Fruit fly (Drosophila melanogaster): Measurements from ENCODE around the gene CG3437.

CG3437 gene

DNA sequence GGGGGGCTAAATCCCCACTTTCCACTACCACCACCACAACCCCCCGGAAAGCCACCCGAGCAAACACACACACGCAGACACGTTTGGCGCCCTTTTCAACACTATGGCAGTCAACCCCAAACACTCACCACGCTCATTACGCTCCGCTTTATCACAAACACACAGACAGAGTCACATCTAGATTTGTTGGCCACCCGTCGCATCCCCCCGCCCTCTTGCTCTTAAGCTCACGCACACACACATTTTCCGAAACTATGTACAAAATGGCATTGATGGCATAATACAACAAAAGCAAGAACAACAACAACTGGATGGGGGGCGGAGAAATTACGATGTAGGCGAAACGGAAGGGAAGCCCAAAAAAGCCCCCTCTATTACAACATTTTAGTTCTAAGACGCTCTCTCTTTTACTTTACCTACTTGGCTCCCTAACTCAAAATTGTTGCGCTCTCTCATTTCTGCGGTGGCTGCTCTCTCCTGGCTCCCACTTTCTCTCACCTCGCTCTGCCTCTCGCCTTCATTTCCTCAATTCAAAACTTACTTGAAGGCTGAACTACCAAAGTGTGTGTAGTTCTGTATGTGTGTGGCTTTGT is 8.3 kb upstream of the CG3437 start (continued):
- no peak for TF ChIP-seq CG9609 (GFP tag; optimal IDR thresholded peaks at IDR 0.05)
- TF ChIP-seq CG17186 (GFP tag; optimal IDR thresholded peaks at IDR 0.05) = no peak
- no peak for TF ChIP-seq CG11560 (tag; IDR thresholded peaks at IDR 0.05)
- TF ChIP-seq CG4707 (GFP tag; optimal IDR thresholded peaks at IDR 0.05) = no peak
- no peak for TF ChIP-seq CG11723 (GFP tag; optimal IDR thresholded peaks at IDR 0.05)
- no peak for TF ChIP-seq ci (GFP tag; IDR thresholded peaks at IDR 0.05)
- no peak for TF ChIP-seq CG32772 (GFP tag; IDR thresholded peaks at IDR 0.05)
- TF ChIP-seq CG43689 (GFP tag; IDR thresholded peaks at IDR 0.05) = no peak
- no peak for TF ChIP-seq Elba2 (GFP tag; optimal IDR thresholded peaks at IDR 0.05)
- TF ChIP-seq CG10431 (GFP tag; optimal IDR thresholded peaks at IDR 0.05) = no peak
- no peak for TF ChIP-seq croc (GFP tag; conservative IDR thresholded peaks at IDR 0.05)
- TF ChIP-seq HLHmδ (GFP tag; optimal IDR thresholded peaks at IDR 0.05) = no peak
- peak; percentile 76 for TF ChIP-seq sug (tag; optimal IDR thresholded peaks at IDR 0.05)
- TF ChIP-seq Dad (GFP tag; optimal IDR thresholded peaks at IDR 0.05) = no peak
- no peak for TF ChIP-seq pnt (GFP tag; optimal IDR thresholded peaks at IDR 0.05)
- TF ChIP-seq CG11696 (GFP tag; IDR thresholded peaks at IDR 0.05) = no peak
- no peak for TF ChIP-seq gcm2 (GFP tag; optimal IDR thresholded peaks at IDR 0.05)
- TF ChIP-seq CG10543 (GFP tag; optimal IDR thresholded peaks at IDR 0.05) = peak; percentile 50
- no peak for TF ChIP-seq CG10366 (GFP tag; IDR thresholded peaks at IDR 0.05)
- TF ChIP-seq HHEX (GFP tag; optimal IDR thresholded peaks at IDR 0.05) = no peak
- TF ChIP-seq nau (GFP tag; optimal IDR thresholded peaks at IDR 0.05) = no peak
- no peak for TF ChIP-seq Antp (GFP tag; optimal IDR thresholded peaks at IDR 0.05)
- TF ChIP-seq CG2129 (GFP tag; IDR thresholded peaks at IDR 0.05; ENCODE audit: partially characterized antibody) = no peak
- TF ChIP-seq CG10959 (GFP tag; IDR thresholded peaks at IDR 0.05) = no peak
- TF ChIP-seq CG7372 (GFP tag; IDR thresholded peaks at IDR 0.05) = no peak
- peak; percentile 23; the same call in 1 of the 2 replicates for TF ChIP-seq hbn (GFP tag; IDR thresholded peaks at IDR 0.05; ENCODE audit: partially characterized antibody)
- no peak for TF ChIP-seq CG10274 (GFP tag; optimal IDR thresholded peaks at IDR 0.05)
- TF ChIP-seq CG9437 (GFP tag; optimal IDR thresholded peaks at IDR 0.05) = no peak
- no peak for TF ChIP-seq ap (GFP tag; IDR thresholded peaks at IDR 0.05)
- TF ChIP-seq pfk (GFP tag; optimal IDR thresholded peaks at IDR 0.05) = no peak
- no peak for TF ChIP-seq Rx (GFP tag; IDR thresholded peaks at IDR 0.05)
- TF ChIP-seq disco-r (GFP tag; optimal IDR thresholded peaks at IDR 0.05) = no peak
- no peak for TF ChIP-seq CG15696 (tag; optimal IDR thresholded peaks at IDR 0.05)
- no peak for TF ChIP-seq pzg (GFP tag; optimal IDR thresholded peaks at IDR 0.05)
- TF ChIP-seq sim (GFP tag; IDR thresholded peaks at IDR 0.05) = no peak
- TF ChIP-seq fu2 (GFP tag; optimal IDR thresholded peaks at IDR 0.05) = no peak
- no peak for TF ChIP-seq da (GFP tag; optimal IDR thresholded peaks at IDR 0.05)
- TF ChIP-seq CG9215 (GFP tag; IDR thresholded peaks at IDR 0.05) = no peak
- no peak for TF ChIP-seq Eip74EF (GFP tag; optimal IDR thresholded peaks at IDR 0.05)
- TF ChIP-seq chinmo (GFP tag; IDR thresholded peaks at IDR 0.05; ENCODE audit: partially characterized antibody) = 0 out of 4 replicates have a peak, but pooled peaks have one; percentile 40
- no peak for TF ChIP-seq CG6791 (GFP tag; IDR thresholded peaks at IDR 0.05; ENCODE audit: partially characterized antibody)
- TF ChIP-seq corto (GFP tag; optimal IDR thresholded peaks at IDR 0.05) = no peak
- TF ChIP-seq CTCF (GFP tag; optimal IDR thresholded peaks at IDR 0.05) = no peak
- no peak for TF ChIP-seq Drgx (GFP tag; IDR thresholded peaks at IDR 0.05)
- no peak for TF ChIP-seq cwo (GFP tag; optimal IDR thresholded peaks at IDR 0.05)
- no peak for TF ChIP-seq peb (GFP tag; IDR thresholded peaks at IDR 0.05)
- TF ChIP-seq CG2875 (GFP tag; optimal IDR thresholded peaks at IDR 0.05) = no peak
- no peak for TF ChIP-seq CG12219 (GFP tag; optimal IDR thresholded peaks at IDR 0.05)
- no peak for TF ChIP-seq grau (tag; optimal IDR thresholded peaks at IDR 0.05)
- no peak for TF ChIP-seq ATbp (GFP tag; optimal IDR thresholded peaks at IDR 0.05)
- TF ChIP-seq CG4360 (GFP tag; IDR thresholded peaks at IDR 0.05) = peak; percentile 75
